Fruit fly (Drosophila melanogaster) whole organism, pupa: Measurements from ENCODE around the gene RpL34b.

ENCODE experiments used
- CG10348 ChIP-seq: fragments of 200-800 bp; sonication (Bioruptor generic); IDR thresholded peaks from 2 replicates; pipeline ENCODE4 v1.3.6; 2022; ENCODE audit warnings: missing biosample characterization, missing genetic modification characterization
- CG12605 ChIP-seq: fragments of 200-800 bp; sonication (Bioruptor generic); IDR thresholded peaks from 2 replicates; pipeline ENCODE4 v1.3.6; 2022; ENCODE audit warnings: missing biosample characterization, missing genetic modification characterization
- CG13204 ChIP-seq: fragments of 200-800 bp; sonication (Bioruptor generic); optimal IDR thresholded peaks from 2 replicates; lab custom pipeline; 2018; ENCODE audit warnings: missing biosample characterization, mild to moderate bottlenecking, missing genetic modification characterization, moderate library complexity
- CG14655 ChIP-seq: fragments of 200-800 bp; sonication (Bioruptor generic); optimal IDR thresholded peaks from 3 replicates; lab custom pipeline; 2017; ENCODE audit warnings: mild to moderate bottlenecking, missing biosample characterization, missing genetic modification reagents, missing genetic modification characterization
- CG15710 ChIP-seq: fragments of 200-800 bp; sonication (Bioruptor generic); optimal IDR thresholded peaks from 2 replicates; lab custom pipeline; 2018; ENCODE audit warnings: missing biosample characterization, mild to moderate bottlenecking, missing genetic modification characterization, moderate library complexity
- CG17806 ChIP-seq: fragments of 200-800 bp; sonication (Bioruptor generic); optimal IDR thresholded peaks from 2 replicates; lab custom pipeline; 2018; ENCODE audit warnings: missing biosample characterization, mild to moderate bottlenecking, missing genetic modification characterization, moderate library complexity
- CG32121 ChIP-seq: fragments of 200-800 bp; sonication (Bioruptor generic); IDR thresholded peaks from 2 replicates; pipeline ENCODE4 v1.3.6; 2022; ENCODE audit warnings: missing biosample characterization, missing genetic modification characterization
- CG34367 ChIP-seq: fragments of 200-800 bp; sonication (Bioruptor generic); optimal IDR thresholded peaks from 2 replicates; lab custom pipeline; 2018; ENCODE audit warnings: missing biosample characterization, mild to moderate bottlenecking, missing genetic modification characterization
- CG4496 ChIP-seq: fragments of 200-800 bp; sonication (Bioruptor generic); IDR thresholded peaks from 3 replicates; pipeline ENCODE4 v1.3.6; 2022; ENCODE audit warnings: missing biosample characterization, missing genetic modification characterization
- CG8159 ChIP-seq: fragments of 200-800 bp; sonication (Bioruptor generic); optimal IDR thresholded peaks from 3 replicates; lab custom pipeline; 2018; ENCODE audit warnings: missing biosample characterization, mild to moderate bottlenecking, missing genetic modification characterization, moderate library complexity
- CG8301 ChIP-seq: fragments of 200-800 bp; sonication (Bioruptor generic); optimal IDR thresholded peaks from 2 replicates; lab custom pipeline; 2018; ENCODE audit warnings: missing biosample characterization, mild to moderate bottlenecking, missing genetic modification characterization
- CG9948 ChIP-seq: fragments of 200-800 bp; sonication (Bioruptor generic); optimal IDR thresholded peaks from 2 replicates; lab custom pipeline; 2018; ENCODE audit warnings: missing biosample characterization, mild to moderate bottlenecking, missing genetic modification characterization, moderate library complexity
- D1 ChIP-seq: fragments of 200-800 bp; sonication (Bioruptor generic); optimal IDR thresholded peaks from 2 replicates; lab custom pipeline; 2018; ENCODE audit warnings: missing biosample characterization, mild to moderate bottlenecking, missing genetic modification characterization, moderate library complexity
- EcR ChIP-seq: fragments of 200-800 bp; sonication (Bioruptor generic); optimal IDR thresholded peaks from 3 replicates; lab custom pipeline; 2019; ENCODE audit warnings: missing biosample characterization, missing genetic modification characterization, mild to moderate bottlenecking, moderate library complexity, missing genetic modification reagents
- Ets98B ChIP-seq: fragments of 200-800 bp; sonication (Bioruptor generic); IDR thresholded peaks from 2 replicates; pipeline ENCODE4 v1.3.6; 2022; ENCODE audit warnings: missing biosample characterization, missing genetic modification characterization
- Pif1A ChIP-seq: fragments of 200-800 bp; sonication (Bioruptor generic); optimal IDR thresholded peaks from 3 replicates; lab custom pipeline; 2016; ENCODE audit warnings: missing biosample characterization, missing genetic modification characterization
- Pif1B ChIP-seq: fragments of 200-800 bp; sonication (Bioruptor generic); optimal IDR thresholded peaks from 3 replicates; lab custom pipeline; 2016; ENCODE audit warnings: missing biosample characterization, missing genetic modification characterization
- Snoo ChIP-seq: fragments of 200-800 bp; sonication (Bioruptor generic); optimal IDR thresholded peaks from 3 replicates; lab custom pipeline; 2017; ENCODE audit warnings: missing biosample characterization, mild to moderate bottlenecking, missing genetic modification characterization, inconsistent platforms
- fd96Ca ChIP-seq: fragments of 200-800 bp; sonication (Bioruptor generic); IDR thresholded peaks from 3 replicates; pipeline ENCODE4 v1.3.6; 2022; ENCODE audit warnings: missing biosample characterization, missing genetic modification characterization
- gl ChIP-seq: fragments of 200-800 bp; sonication (Bioruptor generic); optimal IDR thresholded peaks from 2 replicates; lab custom pipeline; 2018; ENCODE audit warnings: missing biosample characterization, mild to moderate bottlenecking, missing genetic modification characterization
- rn ChIP-seq: fragments of 200-800 bp; sonication (Bioruptor generic); IDR thresholded peaks from 2 replicates; pipeline ENCODE4 v1.3.6; 2022; ENCODE audit warnings: missing biosample characterization, missing genetic modification characterization

RpL34b gene

dm6 chr3R:9408069-9408468 is 7.0 kb upstream of the RpL34b start, which contains the start of gene CG44261:
Gene CG44261, minus strand, starts transcription at chr3R:9408169.
- TF ChIP-seq CG12605 = no peak
- TF ChIP-seq Ets98B (GFP tag; lab: Robert Waterston, UW) = no peak
- TF ChIP-seq gl (tag; lab: Kevin White, UChicago) = no peak

- TF ChIP-seq CG34367 (tag; lab: Kevin White, UChicago) (no peak), CG8301 (tag; lab: Kevin White, UChicago) (no peak), CG15710 (tag; lab: Kevin White, UChicago) (peak; percentile 51), rn (GFP tag; lab: Robert Waterston, UW) (no peak), fd96Ca (GFP tag; lab: Robert Waterston, UW) (0 out of 3 replicates have a peak, but pooled peaks have one; percentile 52), CG4496 (GFP tag; lab: Robert Waterston, UW) (peak; percentile 55; the same call in 2 of the 3 replicates), Snoo (tag; lab: Kevin White, UChicago) (peak; percentile 50), CG14655 (no peak), CG17806 (tag; lab: Kevin White, UChicago) (peak; percentile 40), CG8159 (tag; lab: Kevin White, UChicago) (no peak), CG12605 (no peak), CG32121 (GFP tag; lab: Robert Waterston, UW) (no peak), Pif1A (no peak), Ets98B (GFP tag; lab: Robert Waterston, UW) (peak; percentile 57), CG10348 (GFP tag; lab: Robert Waterston, UW) (no peak)
Observed at dm6 chr3R:9404104-9404512, 3.1 kb upstream of the RpL34b start, which contains the start of the genes CG9356, BBIP1 and CG8135. Gene CG9356, minus strand, starts transcription at chr3R:9404269. Gene BBIP1, plus strand, starts transcription at chr3R:9404385. Gene CG8135, plus strand, starts transcription at chr3R:9404385.

dm6 chr3R:9399951-9400392 is 1.1 kb downstream of the RpL34b start, which contains the start of gene CG34117:
Gene CG34117, minus strand, starts transcription at chr3R:9400053.
- peak; percentile 69 for TF ChIP-seq Pif1A
- peak; percentile 54 for TF ChIP-seq CG34367 (tag; lab: Kevin White, UChicago)
- TF ChIP-seq fd96Ca (GFP tag; lab: Robert Waterston, UW) = no peak
- peak; percentile 55 for TF ChIP-seq CG12605
- peak; percentile 63 for TF ChIP-seq CG15710 (tag; lab: Kevin White, UChicago)
- peak; percentile 58 for TF ChIP-seq CG9948 (tag; lab: Kevin White, UChicago)
- TF ChIP-seq CG13204 (GFP tag; lab: Kevin White, UChicago) = no peak
- TF ChIP-seq CG10348 (GFP tag; lab: Robert Waterston, UW) = no peak
- TF ChIP-seq CG8301 (tag; lab: Kevin White, UChicago) = peak; percentile 51
- TF ChIP-seq Pif1B (GFP tag; lab: Kevin White, UChicago) = peak; percentile 24
- peak; percentile 77 for TF ChIP-seq CG32121 (GFP tag; lab: Robert Waterston, UW)
- peak; percentile 56 for TF ChIP-seq CG14655
- TF ChIP-seq CG8159 (tag; lab: Kevin White, UChicago) = peak; percentile 71
- TF ChIP-seq Ets98B (GFP tag; lab: Robert Waterston, UW) = peak; percentile 79
- peak; percentile 71 for TF ChIP-seq CG17806 (tag; lab: Kevin White, UChicago)
- peak; percentile 66 for TF ChIP-seq Snoo (tag; lab: Kevin White, UChicago)
- TF ChIP-seq CG4496 (GFP tag; lab: Robert Waterston, UW) = peak; percentile 80
- TF ChIP-seq rn (GFP tag; lab: Robert Waterston, UW) = no peak
- TF ChIP-seq gl (tag; lab: Kevin White, UChicago) = peak; percentile 10
- no peak for TF ChIP-seq D1 (tag; lab: Kevin White, UChicago)

- TF ChIP-seq CG13204 (GFP tag; lab: Kevin White, UChicago) = no peak
- TF ChIP-seq CG8159 (tag; lab: Kevin White, UChicago) = no peak
- no peak for TF ChIP-seq rn (GFP tag; lab: Robert Waterston, UW)
- TF ChIP-seq Ets98B (GFP tag; lab: Robert Waterston, UW) = no peak
- no peak for TF ChIP-seq CG32121 (GFP tag; lab: Robert Waterston, UW)
- TF ChIP-seq D1 (tag; lab: Kevin White, UChicago) = no peak
- TF ChIP-seq gl (tag; lab: Kevin White, UChicago) = no peak
- TF ChIP-seq CG15710 (tag; lab: Kevin White, UChicago) = no peak
- no peak for TF ChIP-seq CG9948 (tag; lab: Kevin White, UChicago)
- TF ChIP-seq Snoo (tag; lab: Kevin White, UChicago) = no peak
- TF ChIP-seq Pif1A = no peak
- TF ChIP-seq CG4496 (GFP tag; lab: Robert Waterston, UW) = no peak
- TF ChIP-seq CG12605 = no peak
- TF ChIP-seq Pif1B (GFP tag; lab: Kevin White, UChicago) = no peak
- no peak for TF ChIP-seq EcR (GFP tag; lab: Kevin White, UChicago)
- no peak for TF ChIP-seq CG34367 (tag; lab: Kevin White, UChicago)
- TF ChIP-seq CG8301 (tag; lab: Kevin White, UChicago) = no peak
- TF ChIP-seq CG17806 (tag; lab: Kevin White, UChicago) = no peak
Observed at dm6 chr3R:9399074-9399473, 2.0 kb downstream of the RpL34b start.

- TF ChIP-seq CG17806 (tag; lab: Kevin White, UChicago) (no peak), fd96Ca (GFP tag; lab: Robert Waterston, UW) (no peak), CG32121 (GFP tag; lab: Robert Waterston, UW) (no peak), CG34367 (tag; lab: Kevin White, UChicago) (no peak), CG9948 (tag; lab: Kevin White, UChicago) (no peak), CG15710 (tag; lab: Kevin White, UChicago) (no peak), CG8301 (tag; lab: Kevin White, UChicago) (no peak), Pif1B (GFP tag; lab: Kevin White, UChicago) (no peak), CG8159 (tag; lab: Kevin White, UChicago) (no peak), CG12605 (no peak), CG14655 (no peak), CG13204 (GFP tag; lab: Kevin White, UChicago) (no peak), gl (tag; lab: Kevin White, UChicago) (no peak)
Observed at dm6 chr3R:9397890-9398289, 3.1 kb downstream of the RpL34b start, which contains the start of gene Or85f. Gene Or85f, plus strand, starts transcription at chr3R:9398190.
